Fruit fly (Drosophila melanogaster) whole organism, embryonic: ENCODE results near the gene Cpr78Cb.

Source experiments
- Aef1 ChIP-seq: fragments of 200-800 bp; sonication (Bioruptor generic); IDR thresholded peaks from 3 replicates; pipeline ENCODE4 v1.3.6; 2022; ENCODE audit warnings: missing biosample characterization, missing genetic modification characterization
- CG11723 ChIP-seq: fragments of 200-800 bp; sonication (Bioruptor generic); optimal IDR thresholded peaks from 2 replicates; lab custom pipeline; 2017; ENCODE audit warnings: missing biosample characterization, mild to moderate bottlenecking, missing genetic modification characterization
- CG12744 ChIP-seq: fragments of 200-800 bp; sonication (Bioruptor generic); optimal IDR thresholded peaks from 2 replicates; lab custom pipeline; 2016; ENCODE audit warnings: missing biosample characterization, missing genetic modification characterization
- CG13287 ChIP-seq: fragments of 200-800 bp; sonication (Bioruptor generic); IDR thresholded peaks from 2 replicates; pipeline ENCODE4 v1.3.6; 2022; ENCODE audit warnings: missing biosample characterization, missing genetic modification characterization; ENCODE audit not compliant: partially characterized antibody
- CG14860 ChIP-seq: fragments of 200-800 bp; sonication (Bioruptor generic); IDR thresholded peaks from 3 replicates; pipeline ENCODE4 v1.3.6; 2022; ENCODE audit warnings: missing biosample characterization, missing genetic modification characterization; ENCODE audit not compliant: partially characterized antibody
- CG16813 ChIP-seq: fragments of 200-800 bp; sonication (Bioruptor generic); IDR thresholded peaks from 3 replicates; pipeline ENCODE4 v1.3.6; 2022; ENCODE audit warnings: missing biosample characterization, missing genetic modification characterization; ENCODE audit not compliant: partially characterized antibody
- CG17802 ChIP-seq: fragments of 200-800 bp; sonication (Bioruptor generic); optimal IDR thresholded peaks from 2 replicates; lab custom pipeline; 2018; ENCODE audit warnings: missing biosample characterization, mild to moderate bottlenecking, missing genetic modification characterization, moderate library complexity
- CG17912 ChIP-seq: fragments of 200-800 bp; sonication (Bioruptor generic); optimal IDR thresholded peaks from 2 replicates; lab custom pipeline; 2018; ENCODE audit warnings: missing biosample characterization, mild to moderate bottlenecking, missing genetic modification characterization
- CG2129 ChIP-seq: fragments of 200-800 bp; sonication (Bioruptor generic); IDR thresholded peaks from 2 replicates; pipeline ENCODE4 v1.3.6; 2022; ENCODE audit warnings: missing biosample characterization, missing genetic modification characterization; ENCODE audit not compliant: partially characterized antibody
- CG2199 ChIP-seq: fragments of 200-800 bp; sonication (Bioruptor generic); IDR thresholded peaks from 3 replicates; pipeline ENCODE4 v1.3.6; 2022; ENCODE audit warnings: missing biosample characterization, missing genetic modification characterization
- CG30020 ChIP-seq: fragments of 200-800 bp; optimal IDR thresholded peaks from 2 replicates; lab custom pipeline; 2019; ENCODE audit warnings: missing biosample characterization, mild to moderate bottlenecking, missing genetic modification characterization, moderate library complexity
- CG31365 ChIP-seq: fragments of 200-800 bp; sonication (Bioruptor generic); optimal IDR thresholded peaks from 2 replicates; lab custom pipeline; 2018; ENCODE audit warnings: missing biosample characterization, mild to moderate bottlenecking, missing genetic modification characterization
- CG3281 ChIP-seq: fragments of 200-800 bp; sonication (Bioruptor generic); optimal IDR thresholded peaks from 3 replicates; lab custom pipeline; 2017; ENCODE audit warnings: missing biosample characterization, mild to moderate bottlenecking, missing genetic modification characterization
- CG4707 ChIP-seq: fragments of 200-800 bp; sonication (Bioruptor generic); optimal IDR thresholded peaks from 2 replicates; lab custom pipeline; 2018; ENCODE audit warnings: missing biosample characterization, mild to moderate bottlenecking, missing genetic modification characterization, moderate library complexity
- CG4730 ChIP-seq: fragments of 200-800 bp; sonication (Bioruptor generic); IDR thresholded peaks from 2 replicates; pipeline ENCODE4 v1.3.6; 2022; ENCODE audit warnings: missing biosample characterization, missing genetic modification characterization
- CG6765 ChIP-seq: fragments of 200-800 bp; sonication (Bioruptor generic); optimal IDR thresholded peaks from 3 replicates; lab custom pipeline; 2017; ENCODE audit warnings: missing biosample characterization, mild to moderate bottlenecking, missing genetic modification characterization
- CG6791 ChIP-seq: fragments of 200-800 bp; sonication (Bioruptor generic); IDR thresholded peaks from 3 replicates; pipeline ENCODE4 v1.3.6; 2022; ENCODE audit warnings: missing biosample characterization, missing genetic modification characterization; ENCODE audit not compliant: partially characterized antibody
- CG7786 ChIP-seq: fragments of 200-800 bp; sonication (Bioruptor generic); optimal IDR thresholded peaks from 2 replicates; lab custom pipeline; 2016; ENCODE audit warnings: missing biosample characterization, missing genetic modification characterization
- CG8765 ChIP-seq: fragments of 200-800 bp; sonication (Bioruptor generic); IDR thresholded peaks from 2 replicates; pipeline ENCODE4 v1.3.6; 2022; ENCODE audit warnings: missing biosample characterization, missing genetic modification characterization
- CG9609 ChIP-seq: fragments of 200-800 bp; sonication (Bioruptor generic); optimal IDR thresholded peaks from 3 replicates; lab custom pipeline; 2016; ENCODE audit warnings: missing biosample characterization, missing genetic modification characterization
- Camta ChIP-seq: fragments of 200-800 bp; sonication (Bioruptor generic); optimal IDR thresholded peaks from 2 replicates; lab custom pipeline; 2016; ENCODE audit warnings: missing biosample characterization, missing genetic modification characterization
- E2f2 ChIP-seq: fragments of 200-800 bp; sonication (Bioruptor generic); IDR thresholded peaks from 2 replicates; pipeline ENCODE4 v1.3.6; 2022; ENCODE audit warnings: missing biosample characterization, missing genetic modification characterization
- Fer2 ChIP-seq: fragments of 200-800 bp; sonication (Bioruptor generic); optimal IDR thresholded peaks from 2 replicates; lab custom pipeline; 2018; ENCODE audit warnings: missing biosample characterization, mild to moderate bottlenecking, missing genetic modification characterization, moderate library complexity
- HLH54F ChIP-seq: fragments of 200-800 bp; sonication (Bioruptor generic); optimal IDR thresholded peaks from 3 replicates; lab custom pipeline; 2016; ENCODE audit warnings: missing biosample characterization, missing genetic modification characterization
- Lpt ChIP-seq: fragments of >200 bp; optimal IDR thresholded peaks from 2 replicates; lab custom pipeline; 2018; ENCODE audit warnings: missing biosample characterization, missing genetic modification characterization
- Mad ChIP-seq: fragments of 200-800 bp; sonication (Bioruptor generic); optimal IDR thresholded peaks from 2 replicates; lab custom pipeline; 2016; ENCODE audit warnings: missing biosample characterization, missing genetic modification characterization
- NfI ChIP-seq: fragments of 200-800 bp; sonication (Bioruptor generic); optimal IDR thresholded peaks from 3 replicates; lab custom pipeline; 2018; ENCODE audit warnings: missing biosample characterization, mild to moderate bottlenecking, missing genetic modification characterization, moderate library complexity
- Oli ChIP-seq: fragments of 200-800 bp; sonication (Bioruptor generic); optimal IDR thresholded peaks from 2 replicates; lab custom pipeline; 2018; ENCODE audit warnings: missing biosample characterization, mild to moderate bottlenecking, missing genetic modification characterization, moderate library complexity
- Stat92E ChIP-seq, 3 experiments: fragments of >200 bp in 2 of 3; fragments of 200-800 bp in 1 of 3; sonication (Bioruptor generic) in 1 of 3; optimal IDR thresholded peaks; 2 replicates each; lab custom pipeline; 2017 to 2019; ENCODE audit warnings: missing biosample characterization in 3 of 3, missing genetic modification characterization in 3 of 3, mild to moderate bottlenecking in 1 of 3, moderate library complexity in 1 of 3
- TFAM ChIP-seq: fragments of 200-800 bp; sonication (Bioruptor generic); optimal IDR thresholded peaks from 2 replicates; lab custom pipeline; 2017; ENCODE audit warnings: missing biosample characterization, missing genetic modification characterization, inconsistent platforms
- bbx ChIP-seq: fragments of 200-800 bp; sonication (Bioruptor generic); IDR thresholded peaks from 2 replicates; pipeline ENCODE4 v1.3.6; 2022; ENCODE audit warnings: missing biosample characterization, missing genetic modification characterization; ENCODE audit not compliant: partially characterized antibody
- cad ChIP-seq: fragments of >200 bp; optimal IDR thresholded peaks from 2 replicates; lab custom pipeline; 2017; ENCODE audit warnings: missing biosample characterization, missing genetic modification characterization
- cas ChIP-seq: fragments of 200-800 bp; sonication (Bioruptor generic); IDR thresholded peaks from 2 replicates; pipeline ENCODE4 v1.3.6; 2022; ENCODE audit warnings: missing biosample characterization, missing genetic modification characterization
- caup ChIP-seq: fragments of 200-800 bp; sonication (Bioruptor generic); optimal IDR thresholded peaks from 3 replicates; lab custom pipeline; 2017; ENCODE audit warnings: missing biosample characterization, mild to moderate bottlenecking, missing genetic modification characterization, moderate library complexity; ENCODE audit not compliant: severe bottlenecking
- chinmo ChIP-seq: fragments of 200-800 bp; sonication (Bioruptor generic); IDR thresholded peaks from 4 replicates; pipeline ENCODE4 v1.3.6; 2022; ENCODE audit warnings: missing biosample characterization, missing genetic modification characterization; ENCODE audit not compliant: partially characterized antibody
- crol ChIP-seq: fragments of 200-800 bp; sonication (Bioruptor generic); IDR thresholded peaks from 2 replicates; pipeline ENCODE4 v1.3.6; 2022; ENCODE audit warnings: missing biosample characterization, missing genetic modification characterization
- gce ChIP-seq: fragments of 200-800 bp; sonication (Bioruptor generic); IDR thresholded peaks from 3 replicates; pipeline ENCODE4 v1.3.6; 2022; ENCODE audit warnings: missing biosample characterization, missing genetic modification characterization
- jigr1 ChIP-seq: fragments of 200-800 bp; sonication (Bioruptor generic); IDR thresholded peaks from 3 replicates; pipeline ENCODE4 v1.3.6; 2022; ENCODE audit warnings: missing biosample characterization, missing genetic modification characterization
- kay ChIP-seq: fragments of 200-800 bp; sonication (Bioruptor generic); optimal IDR thresholded peaks from 2 replicates; lab custom pipeline; 2016; ENCODE audit warnings: missing biosample characterization, missing genetic modification characterization
- lmd ChIP-seq: fragments of 200-800 bp; sonication (Bioruptor generic); IDR thresholded peaks from 2 replicates; pipeline ENCODE4 v1.3.6; 2022; ENCODE audit warnings: missing biosample characterization, missing genetic modification characterization
- lov ChIP-seq, 2 experiments: fragments of 200-800 bp in 1 of 2; fragments of >200 bp in 1 of 2; sonication (Bioruptor generic) in 1 of 2; IDR thresholded peaks in 1 of 2; optimal IDR thresholded peaks in 1 of 2; 2 replicates in 1 of 2; 3 replicates in 1 of 2; pipeline versions ENCODE4 v1.3.6 to Lab custom; 2017 to 2022; ENCODE audit warnings: missing biosample characterization in 1 of 2, missing genetic modification characterization in 1 of 2
- peb ChIP-seq: fragments of 200-800 bp; sonication (Bioruptor generic); IDR thresholded peaks from 2 replicates; pipeline ENCODE4 v1.3.6; 2022; ENCODE audit warnings: missing biosample characterization, missing genetic modification characterization
- sd ChIP-seq: fragments of 200-800 bp; sonication (Bioruptor generic); optimal IDR thresholded peaks from 3 replicates; lab custom pipeline; 2018; ENCODE audit warnings: missing biosample characterization, mild to moderate bottlenecking, missing genetic modification characterization, moderate library complexity
- sob ChIP-seq: fragments of 200-800 bp; sonication (Bioruptor generic); IDR thresholded peaks from 2 replicates; pipeline ENCODE4 v1.3.6; 2022; ENCODE audit warnings: missing biosample characterization, missing genetic modification characterization
- trh ChIP-seq: fragments of 200-800 bp; sonication (Bioruptor generic); optimal IDR thresholded peaks from 2 replicates; lab custom pipeline; 2016; ENCODE audit warnings: missing biosample characterization, missing genetic modification characterization
- ttk ChIP-seq: fragments of 200-800 bp; sonication (Bioruptor generic); IDR thresholded peaks from 2 replicates; pipeline ENCODE4 v2.1.2; 2022; ENCODE audit warnings: missing biosample characterization, missing genetic modification characterization
- vnd ChIP-seq: fragments of 200-800 bp; sonication (Bioruptor generic); IDR thresholded peaks from 3 replicates; pipeline ENCODE4 v1.3.6; 2022; ENCODE audit warnings: missing biosample characterization, missing genetic modification characterization; ENCODE audit not compliant: partially characterized antibody
- zfh2 ChIP-seq: fragments of 200-800 bp; sonication (Bioruptor generic); optimal IDR thresholded peaks from 2 replicates; lab custom pipeline; 2016; ENCODE audit warnings: missing biosample characterization, missing genetic modification characterization

Gene Cpr78Cb

dm6 chr3L:21279876-21280566 is 14.3 kb upstream of the Cpr78Cb start, which contains the start of gene AcCoAS (continued):
- no peak for TF ChIP-seq CG2129 (GFP tag; lab: Robert Waterston, UW)
- TF ChIP-seq Lpt = no peak
- TF ChIP-seq Stat92E (GFP tag; optimal IDR thresholded peaks at IDR 0.05; lab: Kevin White, UChicago) = no peak
- no peak for TF ChIP-seq Oli (tag; lab: Kevin White, UChicago)
- TF ChIP-seq lmd (GFP tag; lab: Robert Waterston, UW) = no peak
- TF ChIP-seq HLH54F = peak; percentile 15
- TF ChIP-seq CG13287 (GFP tag; lab: Robert Waterston, UW) = peak; percentile 44; the same call in 1 of the 2 replicates
- no peak for TF ChIP-seq CG30020 (tag; lab: Kevin White, UChicago)
- no peak for TF ChIP-seq ttk (GFP tag; lab: Robert Waterston, UW)
- TF ChIP-seq trh (GFP tag; lab: Kevin White, UChicago) = no peak
- no peak for TF ChIP-seq CG14860 (GFP tag; lab: Robert Waterston, UW)
- no peak for TF ChIP-seq jigr1
- TF ChIP-seq TFAM (GFP tag; lab: Kevin White, UChicago) = no peak
- peak; percentile 46; the same call in 1 of the 2 replicates for TF ChIP-seq sob
- peak; percentile 30; the same call in 1 of the 2 replicates for TF ChIP-seq bbx (GFP tag; lab: Robert Waterston, UW)
- TF ChIP-seq CG3281 = peak; percentile 59
- no peak for TF ChIP-seq CG16813
- peak; percentile 58 for TF ChIP-seq CG7786 (GFP tag; lab: Kevin White, UChicago)
- peak; percentile 52 for TF ChIP-seq CG6765 (GFP tag; lab: Kevin White, UChicago)
- TF ChIP-seq NfI = peak; percentile 37
- TF ChIP-seq cas (GFP tag; lab: Robert Waterston, UW) = no peak
- TF ChIP-seq peb (GFP tag; lab: Robert Waterston, UW) = no peak
- no peak for TF ChIP-seq CG11723 (GFP tag; lab: Kevin White, UChicago)
- TF ChIP-seq crol (GFP tag; lab: Robert Waterston, UW) = no peak
- TF ChIP-seq vnd (GFP tag; lab: Robert Waterston, UW) = no peak
- TF ChIP-seq CG2199 = no peak
- no peak for TF ChIP-seq gce (GFP tag; lab: Robert Waterston, UW)
- no peak for TF ChIP-seq lov (optimal IDR thresholded peaks at IDR 0.05; lab: Kevin White, UChicago)
- TF ChIP-seq lov (GFP tag; IDR thresholded peaks at IDR 0.05; lab: Robert Waterston, UW) = 0 out of 3 replicates have a peak, but pooled peaks have one; percentile 51
- peak; percentile 54 for TF ChIP-seq zfh2 (GFP tag; lab: Kevin White, UChicago)
- no peak for TF ChIP-seq Aef1 (GFP tag; lab: Robert Waterston, UW)
- no peak for TF ChIP-seq CG6791 (GFP tag; lab: Robert Waterston, UW)
- TF ChIP-seq CG31365 (tag; lab: Kevin White, UChicago) = no peak
- no peak for TF ChIP-seq CG17912 (GFP tag; lab: Kevin White, UChicago)
- no peak for TF ChIP-seq CG9609 (GFP tag; lab: Kevin White, UChicago)
- peak; percentile 13; the same call in 1 of the 2 replicates for TF ChIP-seq E2f2 (GFP tag; lab: Robert Waterston, UW)
- no peak for TF ChIP-seq CG8765 (GFP tag; lab: Robert Waterston, UW)
- TF ChIP-seq Fer2 (tag; lab: Kevin White, UChicago) = no peak
- no peak for TF ChIP-seq Camta (GFP tag; lab: Kevin White, UChicago)
- TF ChIP-seq CG4730 (GFP tag; lab: Robert Waterston, UW) = no peak
- TF ChIP-seq cad (GFP tag; lab: Kevin White, UChicago) = no peak
- peak; percentile 19 for TF ChIP-seq sd (tag; lab: Kevin White, UChicago)
- TF ChIP-seq Mad = no peak
- TF ChIP-seq caup = peak; percentile 49
- TF ChIP-seq CG17802 (tag; lab: Kevin White, UChicago) = no peak
- no peak for TF ChIP-seq CG4707 (GFP tag; lab: Kevin White, UChicago)
- peak; percentile 81; the same call in 2 of the 4 replicates for TF ChIP-seq chinmo (GFP tag; lab: Robert Waterston, UW)
- TF ChIP-seq kay = peak; percentile 46
- TF ChIP-seq CG12744 (GFP tag; lab: Kevin White, UChicago) = peak; percentile 10
